Worm (Caenorhabditis elegans) whole organism, L1 larva: Measurements from ENCODE around the gene ubc-9.

ENCODE experiments used
- ama-1 ChIP-seq: fragments of 150-350 bp; optimal IDR thresholded peaks from 2 replicates; lab custom pipeline; 2014
- efl-1 ChIP-seq, 4 experiments: fragments of 150-350 bp; optimal IDR thresholded peaks in 3 of 4; peaks in 1 of 4; 1 replicate in 1 of 4; 2 replicates in 3 of 4; lab custom pipeline; 2014; ENCODE audit warnings: missing biosample characterization in 2 of 4, missing genetic modification characterization in 2 of 4, missing genetic modification reagents in 2 of 4
- nhr-77 ChIP-seq: fragments of 150-350 bp; optimal IDR thresholded peaks from 2 replicates; lab custom pipeline; 2014; ENCODE audit warnings: missing biosample characterization, missing genetic modification characterization
- pax-3 ChIP-seq: fragments of 200-800 bp; sonication (Bioruptor generic); optimal IDR thresholded peaks from 2 replicates; lab custom pipeline; 2018; ENCODE audit warnings: mild to moderate bottlenecking, missing genetic modification characterization, moderate library complexity, missing compliant biosample characterization
- tbx-2 ChIP-seq: sonication (generic microtip); optimal IDR thresholded peaks from 2 replicates; lab custom pipeline; 2016; ENCODE audit warnings: missing genetic modification characterization, missing compliant biosample characterization
- unc-62 ChIP-seq: fragments of 150-350 bp; optimal IDR thresholded peaks from 2 replicates; lab custom pipeline; 2014; ENCODE audit warnings: missing biosample characterization, missing genetic modification reagents, missing genetic modification characterization
- xbp-1 ChIP-seq: sonication (generic microtip); optimal IDR thresholded peaks from 2 replicates; lab custom pipeline; 2016; ENCODE audit warnings: missing genetic modification characterization, missing compliant biosample characterization

- no peak for TF ChIP-seq pax-3 (tag; lab: Kevin White, UChicago)
- TF ChIP-seq efl-1 (optimal IDR thresholded peaks at IDR 0.05; lab: Kevin White, UChicago): no peak
- no peak for TF ChIP-seq efl-1 (GFP tag; optimal IDR thresholded peaks at IDR 0.05 in 1 of 2; lab: Kevin White, UChicago)
- TF ChIP-seq xbp-1 (tag; lab: Kevin White, UChicago): no peak
- TF ChIP-seq ama-1 (lab: Kevin White, UChicago): no peak
- no peak for TF ChIP-seq nhr-77 (tag; lab: Kevin White, UChicago)
- TF ChIP-seq unc-62: no peak
- no peak for TF ChIP-seq tbx-2 (tag; lab: Kevin White, UChicago)
These were observed 13.0 kb upstream of the ubc-9 start, which contains the start of gene F19C7.8 for ce11 chrIV:4637840-4638239.
